Worm (Caenorhabditis elegans): ENCODE data around the gene F42A6.2.
A peak's percentile ranks its signal among the peaks of the same experiment; 100 is the strongest.

Gene F42A6.2

ce11 chrIV:3338176-3338575 lies 3.1 kb upstream of the F42A6.2 start:
- TF ChIP-seq ztf-29 (GFP tag; IDR thresholded peaks at IDR 0.05), result no peak
- peak; percentile 40; the same call in 1 of the 2 replicates for TF ChIP-seq T22C8.4 (GFP tag; IDR thresholded peaks at IDR 0.05)
- TF ChIP-seq tab-1 (GFP tag; IDR thresholded peaks at IDR 0.05), result no peak
- TF ChIP-seq klf-2 (GFP tag; conservative IDR thresholded peaks at IDR 0.05), result no peak
- no peak for TF ChIP-seq ref-1 (GFP tag; conservative IDR thresholded peaks at IDR 0.05)
- no peak for TF ChIP-seq cog-1 (tag; optimal IDR thresholded peaks at IDR 0.05)
- TF ChIP-seq ztf-23 (GFP tag; IDR thresholded peaks at IDR 0.05), result no peak
- no peak for TF ChIP-seq flt-1 (GFP tag; IDR thresholded peaks at IDR 0.05)

ce11 chrIV:3338676-3339075 lies 2.6 kb upstream of the F42A6.2 start, which contains the start of gene hrpa-1:
Gene hrpa-1 (minus strand): TSS chrIV:3338867.
- TF ChIP-seq klf-2 (GFP tag; conservative IDR thresholded peaks at IDR 0.05) (no peak), med-1 (GFP tag; optimal IDR thresholded peaks at IDR 0.05; ENCODE audit: insufficient read depth) (no peak), ztf-23 (GFP tag; IDR thresholded peaks at IDR 0.05) (0 out of 2 replicates have a peak, but pooled peaks have one; percentile 12), cog-1 (tag; optimal IDR thresholded peaks at IDR 0.05) (peak; percentile 51), ztf-29 (GFP tag; IDR thresholded peaks at IDR 0.05) (no peak), ref-1 (GFP tag; conservative IDR thresholded peaks at IDR 0.05) (no peak)

DNA sequence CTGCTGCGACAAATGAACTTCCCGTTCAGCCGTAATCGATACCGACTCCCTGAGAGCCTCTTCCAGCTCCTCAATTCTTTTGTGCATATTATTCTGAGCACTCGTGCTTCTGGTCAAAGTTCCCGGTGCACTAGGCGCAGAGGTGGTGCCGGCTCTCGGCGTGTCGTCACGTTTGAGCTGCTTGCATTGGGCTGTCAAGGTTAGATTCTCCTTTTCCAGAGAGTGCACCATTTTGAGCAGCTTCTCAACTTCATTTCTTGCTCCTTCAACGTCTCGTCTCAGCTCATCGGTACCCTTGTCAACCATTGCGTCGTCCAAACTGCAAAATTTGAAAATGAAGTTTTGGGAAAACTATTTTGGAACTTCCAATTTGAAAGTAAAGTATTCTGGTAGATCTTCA lies 4.2 kb downstream of the F42A6.2 start:
- TF ChIP-seq med-1 (GFP tag; optimal IDR thresholded peaks at IDR 0.05; ENCODE audit: insufficient read depth), result no peak
- no peak for TF ChIP-seq ztf-29 (GFP tag; IDR thresholded peaks at IDR 0.05)
- TF ChIP-seq ref-1 (GFP tag; conservative IDR thresholded peaks at IDR 0.05), result no peak
- TF ChIP-seq ztf-23 (GFP tag; IDR thresholded peaks at IDR 0.05), result no peak
- TF ChIP-seq flt-1 (GFP tag; IDR thresholded peaks at IDR 0.05), result no peak
- no peak for TF ChIP-seq T22C8.4 (GFP tag; IDR thresholded peaks at IDR 0.05)
- no peak for TF ChIP-seq cog-1 (tag; optimal IDR thresholded peaks at IDR 0.05)
- TF ChIP-seq klf-2 (GFP tag; conservative IDR thresholded peaks at IDR 0.05), result no peak
- TF ChIP-seq tab-1 (GFP tag; IDR thresholded peaks at IDR 0.05), result no peak

DNA sequence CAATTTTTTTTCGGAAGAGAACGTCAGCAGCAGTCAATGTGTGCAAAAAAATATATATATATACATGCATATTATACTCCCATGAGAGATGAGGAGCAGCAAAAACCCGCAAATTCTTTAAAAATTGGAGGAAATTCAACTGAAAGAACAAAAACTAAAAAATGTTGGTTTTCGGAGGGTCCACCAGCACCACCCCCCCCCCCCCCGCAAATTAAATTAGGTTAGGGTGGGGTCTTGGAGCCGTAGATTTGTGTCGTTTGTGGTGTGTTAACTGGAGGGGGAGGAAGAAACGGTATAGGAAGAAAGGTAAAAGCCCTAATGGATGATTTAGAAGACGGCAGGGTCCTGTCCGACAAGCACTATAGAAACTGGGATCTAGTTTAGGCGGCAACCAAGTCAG lies 7.1 kb downstream of the F42A6.2 start:
- TF ChIP-seq T22C8.4 (GFP tag; IDR thresholded peaks at IDR 0.05) (no peak), ztf-29 (GFP tag; IDR thresholded peaks at IDR 0.05) (no peak), med-1 (GFP tag; optimal IDR thresholded peaks at IDR 0.05; ENCODE audit: insufficient read depth) (no peak), klf-2 (GFP tag; conservative IDR thresholded peaks at IDR 0.05) (no peak), ztf-23 (GFP tag; IDR thresholded peaks at IDR 0.05) (no peak)

- no peak for TF ChIP-seq ztf-23 (GFP tag; IDR thresholded peaks at IDR 0.05)
These were observed 8.8 kb downstream of the F42A6.2 start, which contains the start of gene elks-1 for ce11 chrIV:3349977-3350580. Gene elks-1 (minus strand): TSS chrIV:3350027.

- TF ChIP-seq tab-1 (GFP tag; IDR thresholded peaks at IDR 0.05) (no peak), flt-1 (GFP tag; IDR thresholded peaks at IDR 0.05) (no peak), T22C8.4 (GFP tag; IDR thresholded peaks at IDR 0.05) (no peak), cog-1 (tag; optimal IDR thresholded peaks at IDR 0.05) (no peak), ztf-29 (GFP tag; IDR thresholded peaks at IDR 0.05) (no peak), med-1 (GFP tag; optimal IDR thresholded peaks at IDR 0.05; ENCODE audit: insufficient read depth) (no peak), ztf-23 (GFP tag; IDR thresholded peaks at IDR 0.05) (no peak)
These were observed 10.7 kb downstream of the F42A6.2 start for ce11 chrIV:3352019-3352418.

DNA sequence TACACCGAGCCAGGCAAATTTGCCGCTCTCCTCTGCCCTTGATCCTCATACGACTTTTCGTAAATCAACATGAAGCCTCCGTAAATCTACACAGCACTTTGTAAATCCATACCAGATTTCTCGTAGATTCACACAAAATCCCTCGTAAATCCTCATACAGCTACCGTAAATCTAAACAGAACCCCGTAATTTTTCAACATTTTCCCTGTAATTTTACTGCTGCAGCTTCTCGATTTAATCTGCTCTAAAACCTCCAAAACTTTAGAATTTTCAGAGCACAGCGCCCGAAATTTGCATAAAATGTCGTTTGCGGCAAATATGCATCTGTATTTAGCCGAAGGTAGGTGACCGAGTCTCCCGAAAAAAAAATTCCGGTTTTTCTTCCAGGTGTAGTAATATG lies 13.5 kb downstream of the F42A6.2 start, which contains the start of gene F42A6.1:
TSS of gene F42A6.1 (plus strand) at position 301 of the 400 bp plus-strand sequence.
- no peak for TF ChIP-seq tab-1 (GFP tag; IDR thresholded peaks at IDR 0.05)
- no peak for TF ChIP-seq ref-1 (GFP tag; conservative IDR thresholded peaks at IDR 0.05)
- no peak for TF ChIP-seq flt-1 (GFP tag; IDR thresholded peaks at IDR 0.05)
- TF ChIP-seq klf-2 (GFP tag; conservative IDR thresholded peaks at IDR 0.05), result no peak
- TF ChIP-seq ztf-23 (GFP tag; IDR thresholded peaks at IDR 0.05), result no peak
- no peak for TF ChIP-seq cog-1 (tag; optimal IDR thresholded peaks at IDR 0.05)
- no peak for TF ChIP-seq T22C8.4 (GFP tag; IDR thresholded peaks at IDR 0.05)
- TF ChIP-seq ztf-29 (GFP tag; IDR thresholded peaks at IDR 0.05), result no peak
- no peak for TF ChIP-seq med-1 (GFP tag; optimal IDR thresholded peaks at IDR 0.05; ENCODE audit: insufficient read depth)

DNA sequence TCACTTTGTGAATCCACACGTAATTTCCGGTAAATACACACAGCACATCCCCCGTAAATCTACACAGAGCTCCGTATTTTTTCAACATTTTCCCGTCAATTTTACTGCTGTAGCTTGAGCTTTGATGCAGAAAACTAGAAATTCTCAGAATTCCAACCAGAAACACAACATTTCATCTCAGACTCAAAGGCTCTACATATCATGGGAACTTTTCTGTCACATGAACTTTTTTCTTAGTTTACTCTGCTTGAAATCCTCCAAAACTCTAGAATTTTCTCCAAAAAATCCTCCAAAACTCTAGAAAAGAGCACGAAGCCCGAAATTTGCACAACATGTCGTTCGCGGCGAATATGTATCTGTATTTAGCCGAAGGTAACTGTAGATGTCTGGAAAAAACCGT lies 22.0 kb downstream of the F42A6.2 start, which contains the start of gene Y55H10A.2:
TSS of gene Y55H10A.2 (plus strand) at position 301 of the 400 bp plus-strand sequence.
- TF ChIP-seq klf-2 (GFP tag; conservative IDR thresholded peaks at IDR 0.05), result no peak
- no peak for TF ChIP-seq cog-1 (tag; optimal IDR thresholded peaks at IDR 0.05)
- no peak for TF ChIP-seq ref-1 (GFP tag; conservative IDR thresholded peaks at IDR 0.05)
- TF ChIP-seq tab-1 (GFP tag; IDR thresholded peaks at IDR 0.05), result no peak
- TF ChIP-seq med-1 (GFP tag; optimal IDR thresholded peaks at IDR 0.05; ENCODE audit: insufficient read depth), result no peak
- TF ChIP-seq flt-1 (GFP tag; IDR thresholded peaks at IDR 0.05), result no peak
- no peak for TF ChIP-seq T22C8.4 (GFP tag; IDR thresholded peaks at IDR 0.05)
- TF ChIP-seq ztf-23 (GFP tag; IDR thresholded peaks at IDR 0.05), result no peak
- no peak for TF ChIP-seq ztf-29 (GFP tag; IDR thresholded peaks at IDR 0.05)

- TF ChIP-seq cog-1 (tag; optimal IDR thresholded peaks at IDR 0.05) (no peak), flt-1 (GFP tag; IDR thresholded peaks at IDR 0.05) (no peak), tab-1 (GFP tag; IDR thresholded peaks at IDR 0.05) (no peak), klf-2 (GFP tag; conservative IDR thresholded peaks at IDR 0.05) (no peak), T22C8.4 (GFP tag; IDR thresholded peaks at IDR 0.05) (no peak), ztf-29 (GFP tag; IDR thresholded peaks at IDR 0.05) (no peak), ref-1 (GFP tag; conservative IDR thresholded peaks at IDR 0.05) (no peak), ztf-23 (GFP tag; IDR thresholded peaks at IDR 0.05) (no peak), med-1 (GFP tag; optimal IDR thresholded peaks at IDR 0.05; ENCODE audit: insufficient read depth) (no peak)
These were observed 22.5 kb downstream of the F42A6.2 start for ce11 chrIV:3363784-3364183.

DNA sequence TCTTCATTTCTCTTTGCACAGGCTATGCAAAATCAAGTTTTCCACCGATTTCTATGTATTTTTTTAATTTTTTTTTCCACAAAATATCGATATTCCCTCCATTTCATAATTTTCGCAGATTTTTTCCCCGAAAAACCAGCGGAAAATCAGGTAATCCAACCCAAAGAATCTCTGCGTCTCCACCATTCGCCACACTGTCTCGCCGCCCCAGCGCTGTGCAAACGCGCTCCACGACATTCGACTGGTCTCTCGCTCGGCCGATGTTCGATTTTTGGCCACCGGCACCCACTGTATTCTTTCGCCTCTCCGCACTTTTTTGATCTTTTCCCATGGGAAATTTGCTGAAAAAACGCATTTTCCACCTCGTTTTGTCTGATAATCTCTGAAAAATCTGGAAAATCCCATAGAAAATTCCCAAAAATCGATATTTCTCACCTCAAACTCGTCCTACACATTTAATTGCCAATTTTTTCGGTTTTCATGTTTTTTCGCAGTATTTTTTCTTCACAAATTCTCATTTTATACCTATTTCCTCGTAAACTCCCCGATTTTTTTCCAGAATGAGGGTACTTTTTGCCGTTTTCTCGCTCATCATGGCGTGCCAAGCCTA lies 27.5 kb downstream of the F42A6.2 start, which contains the start of gene vha-19:
TSS of gene vha-19 (plus strand) at position 560 of the 610 bp plus-strand sequence.
- TF ChIP-seq flt-1 (GFP tag; IDR thresholded peaks at IDR 0.05) (no peak), T22C8.4 (GFP tag; IDR thresholded peaks at IDR 0.05) (no peak)

All from whole organism, midembryonic.